Worm (Caenorhabditis elegans): Measurements from ENCODE around the gene rhr-1.

rhr-1 gene

ce11 chrV:5419915-5420314 lies 8.0 kb upstream of the rhr-1 start, which contains the start of gene F08F3.6:
Gene F08F3.6, minus strand, starts transcription at chrV:5420067.
- TF ChIP-seq unc-55 (GFP tag; optimal IDR thresholded peaks at IDR 0.05) (no peak), ceh-2 (tag; optimal IDR thresholded peaks at IDR 0.05) (no peak), fax-1 (tag; optimal IDR thresholded peaks at IDR 0.05) (no peak), hlh-8 (tag; optimal IDR thresholded peaks at IDR 0.05) (no peak), hlh-6 (tag; optimal IDR thresholded peaks at IDR 0.05) (no peak)

- TF ChIP-seq hlh-8 (tag; optimal IDR thresholded peaks at IDR 0.05) (no peak), rnt-1 (tag; optimal IDR thresholded peaks at IDR 0.05) (no peak)
These were observed 4.8 kb upstream of the rhr-1 start, which contains the start of gene cyp-14A5 for ce11 chrV:5423120-5423519. Gene cyp-14A5, minus strand, starts transcription at chrV:5423282.

ce11 chrV:5425008-5425407 lies 3.0 kb upstream of the rhr-1 start:
- TF ChIP-seq unc-86 (tag; optimal IDR thresholded peaks at IDR 0.05): no peak
- TF ChIP-seq hlh-15 (tag; optimal IDR thresholded peaks at IDR 0.05): no peak
- TF ChIP-seq sox-2 (GFP tag; IDR thresholded peaks at IDR 0.05): no peak
- no peak for TF ChIP-seq hlh-30 (tag; optimal IDR thresholded peaks at IDR 0.05; ENCODE audit: insufficient read depth)
- TF ChIP-seq pha-2 (tag; optimal IDR thresholded peaks at IDR 0.05): no peak
- no peak for TF ChIP-seq ceh-2 (tag; optimal IDR thresholded peaks at IDR 0.05)
- no peak for TF ChIP-seq ztf-16 (tag; optimal IDR thresholded peaks at IDR 0.05)
- TF ChIP-seq nfya-1 (tag; optimal IDR thresholded peaks at IDR 0.05): no peak
- no peak for TF ChIP-seq nhr-232 (tag; optimal IDR thresholded peaks at IDR 0.05)
- no peak for TF ChIP-seq K09A11.1 (tag; optimal IDR thresholded peaks at IDR 0.05; ENCODE audit: insufficient read depth)
- TF ChIP-seq unc-3 (GFP tag; conservative IDR thresholded peaks at IDR 0.05): no peak
- TF ChIP-seq unc-3 (tag; optimal IDR thresholded peaks at IDR 0.05): no peak
- no peak for TF ChIP-seq hlh-13 (GFP tag; optimal IDR thresholded peaks at IDR 0.05)
- TF ChIP-seq unc-42 (tag; optimal IDR thresholded peaks at IDR 0.05): no peak
- no peak for TF ChIP-seq gmeb-2 (tag; optimal IDR thresholded peaks at IDR 0.05)
- no peak for TF ChIP-seq eyg-1 (tag; optimal IDR thresholded peaks at IDR 0.05)
- TF ChIP-seq ceh-6 (GFP tag; optimal IDR thresholded peaks at IDR 0.05): no peak
- TF ChIP-seq pag-3 (tag; optimal IDR thresholded peaks at IDR 0.05; ENCODE audit: borderline replicate concordance): no peak
- TF ChIP-seq madf-2 (tag; optimal IDR thresholded peaks at IDR 0.05): no peak
- no peak for TF ChIP-seq syd-9 (tag; optimal IDR thresholded peaks at IDR 0.05)
- no peak for TF ChIP-seq hlh-8 (tag; optimal IDR thresholded peaks at IDR 0.05)

- no peak for TF ChIP-seq unc-86 (tag; optimal IDR thresholded peaks at IDR 0.05)
- no peak for TF ChIP-seq ceh-6 (GFP tag; optimal IDR thresholded peaks at IDR 0.05)
- TF ChIP-seq hlh-30 (tag; optimal IDR thresholded peaks at IDR 0.05; ENCODE audit: insufficient read depth): no peak
- TF ChIP-seq ceh-19 (GFP tag; optimal IDR thresholded peaks at IDR 0.05): no peak
- TF ChIP-seq C38D4.7 (GFP tag; optimal IDR thresholded peaks at IDR 0.05): no peak
- no peak for TF ChIP-seq syd-9 (tag; optimal IDR thresholded peaks at IDR 0.05)
- no peak for TF ChIP-seq pax-1 (tag; optimal IDR thresholded peaks at IDR 0.05)
- TF ChIP-seq che-1 (tag; optimal IDR thresholded peaks at IDR 0.05): no peak
- no peak for TF ChIP-seq Y22D7AL.16 (tag; optimal IDR thresholded peaks at IDR 0.05)
- no peak for TF ChIP-seq lim-6 (tag; optimal IDR thresholded peaks at IDR 0.05)
- no peak for TF ChIP-seq dmd-4 (tag; optimal IDR thresholded peaks at IDR 0.05; ENCODE audit: borderline replicate concordance)
- no peak for TF ChIP-seq C08G9.2 (tag; optimal IDR thresholded peaks at IDR 0.05)
These were observed 1.6 kb upstream of the rhr-1 start for ce11 chrV:5426337-5426736.

ce11 chrV:5432499-5432898 lies 4.5 kb downstream of the rhr-1 start, which contains the start of gene F08F3.8:
Gene F08F3.8, minus strand, starts transcription at chrV:5432599.
- TF ChIP-seq hlh-13 (GFP tag; optimal IDR thresholded peaks at IDR 0.05): no peak
- no peak for TF ChIP-seq nfya-1 (tag; optimal IDR thresholded peaks at IDR 0.05)
- TF ChIP-seq pha-4 (tag; optimal IDR thresholded peaks at IDR 0.05): no peak
- TF ChIP-seq unc-55 (GFP tag; optimal IDR thresholded peaks at IDR 0.05): no peak
- no peak for TF ChIP-seq eyg-1 (tag; optimal IDR thresholded peaks at IDR 0.05)
- TF ChIP-seq fkh-6 (tag; optimal IDR thresholded peaks at IDR 0.05): no peak
- TF ChIP-seq mec-3 (tag; optimal IDR thresholded peaks at IDR 0.05; ENCODE audit: borderline replicate concordance): no peak
- TF ChIP-seq ceh-18 (tag; optimal IDR thresholded peaks at IDR 0.05): no peak
- TF ChIP-seq nhr-232 (tag; optimal IDR thresholded peaks at IDR 0.05): no peak
- TF ChIP-seq zip-5 (tag; optimal IDR thresholded peaks at IDR 0.05): no peak
- TF ChIP-seq K09A11.1 (tag; optimal IDR thresholded peaks at IDR 0.05; ENCODE audit: insufficient read depth): no peak
- no peak for TF ChIP-seq F13H6.1 (tag; optimal IDR thresholded peaks at IDR 0.05)
- no peak for TF ChIP-seq ceh-14 (tag; optimal IDR thresholded peaks at IDR 0.05)
- no peak for TF ChIP-seq pag-3 (tag; optimal IDR thresholded peaks at IDR 0.05; ENCODE audit: borderline replicate concordance)
